Worm (Caenorhabditis elegans) whole organism, L2 larva: ENCODE results near the gene ins-10.

ENCODE experiments used
- C34F6.9 ChIP-seq: fragments of 150-350 bp; optimal IDR thresholded peaks from 2 replicates; lab custom pipeline; 2014; ENCODE audit warnings: missing biosample characterization, missing genetic modification characterization
- F13H6.1 ChIP-seq: sonication (generic microtip); optimal IDR thresholded peaks from 2 replicates; lab custom pipeline; 2016; ENCODE audit warnings: missing genetic modification characterization, missing compliant biosample characterization
- R02D3.7 ChIP-seq: fragments of 150-350 bp; optimal IDR thresholded peaks from 2 replicates; lab custom pipeline; 2014; ENCODE audit warnings: missing biosample characterization, missing genetic modification characterization
- ZK546.5 ChIP-seq: sonication (generic microtip); optimal IDR thresholded peaks from 2 replicates; lab custom pipeline; 2017; ENCODE audit warnings: missing biosample characterization, missing genetic modification characterization
- alr-1 ChIP-seq: fragments of 150-350 bp; optimal IDR thresholded peaks from 2 replicates; lab custom pipeline; 2014; ENCODE audit warnings: missing biosample characterization, missing genetic modification characterization
- ama-1 ChIP-seq: fragments of 150-350 bp; optimal IDR thresholded peaks from 2 replicates; lab custom pipeline; 2018; ENCODE audit warnings: inconsistent platforms
- blmp-1 ChIP-seq: sonication (generic microtip); optimal IDR thresholded peaks from 2 replicates; lab custom pipeline; 2017; ENCODE audit warnings: missing genetic modification characterization, mild to moderate bottlenecking, missing compliant biosample characterization, antibody characterized with exemption, moderate library complexity; ENCODE audit not compliant: insufficient read depth
- ceh-16 ChIP-seq: fragments of 150-350 bp; optimal IDR thresholded peaks from 2 replicates; lab custom pipeline; 2014; ENCODE audit warnings: missing biosample characterization, missing genetic modification characterization
- crh-2 ChIP-seq: sonication (generic microtip); optimal IDR thresholded peaks from 2 replicates; lab custom pipeline; 2017; ENCODE audit warnings: missing biosample characterization, missing genetic modification characterization
- dmd-4 ChIP-seq: sonication (generic microtip); optimal IDR thresholded peaks from 2 replicates; lab custom pipeline; 2017; ENCODE audit warnings: missing biosample characterization, missing genetic modification characterization
- elt-3 ChIP-seq: sonication (generic microtip); optimal IDR thresholded peaks from 2 replicates; lab custom pipeline; 2017; ENCODE audit warnings: missing biosample characterization, missing genetic modification characterization
- fos-1 ChIP-seq: fragments of 150-350 bp; optimal IDR thresholded peaks from 2 replicates; lab custom pipeline; 2014; ENCODE audit warnings: missing biosample characterization, missing genetic modification characterization
- gmeb-1 ChIP-seq: fragments of 150-350 bp; optimal IDR thresholded peaks from 2 replicates; lab custom pipeline; 2014; ENCODE audit warnings: missing biosample characterization, missing genetic modification characterization
- lin-11 ChIP-seq: fragments of 150-350 bp; sonication (generic microtip); optimal IDR thresholded peaks from 2 replicates; lab custom pipeline; 2014; ENCODE audit warnings: missing biosample characterization, missing genetic modification characterization, inconsistent platforms, mixed read lengths
- lin-13 ChIP-seq: fragments of 150-350 bp; optimal IDR thresholded peaks from 2 replicates; lab custom pipeline; 2014; ENCODE audit warnings: missing biosample characterization, missing genetic modification reagents, missing genetic modification characterization
- lin-39 ChIP-seq: fragments of 150-350 bp; optimal IDR thresholded peaks from 2 replicates; lab custom pipeline; 2014; ENCODE audit warnings: missing biosample characterization, missing genetic modification reagents, missing genetic modification characterization
- lsy-2 ChIP-seq, 2 experiments: fragments of 150-350 bp in 1 of 2; sonication (generic microtip) in 1 of 2; optimal IDR thresholded peaks; 2 replicates each; lab custom pipeline; 2014 to 2017; ENCODE audit warnings: missing biosample characterization in 2 of 2, missing genetic modification characterization in 2 of 2
- mab-5 ChIP-seq: fragments of 150-350 bp; optimal IDR thresholded peaks from 2 replicates; lab custom pipeline; 2014; ENCODE audit warnings: missing biosample characterization, missing genetic modification characterization
- mbf-1 ChIP-seq: sonication (generic microtip); optimal IDR thresholded peaks from 2 replicates; lab custom pipeline; 2017; ENCODE audit warnings: missing biosample characterization, missing genetic modification characterization
- mdl-1 ChIP-seq, 2 experiments: fragments of 150-350 bp in 1 of 2; sonication (generic microtip) in 1 of 2; optimal IDR thresholded peaks; 2 replicates each; lab custom pipeline; 2017; ENCODE audit warnings: missing biosample characterization in 2 of 2, missing genetic modification characterization in 2 of 2
- nhr-10 ChIP-seq: sonication (generic microtip); optimal IDR thresholded peaks from 2 replicates; lab custom pipeline; 2017; ENCODE audit warnings: missing biosample characterization, missing genetic modification characterization
- nhr-11 ChIP-seq: fragments of 150-350 bp; optimal IDR thresholded peaks from 2 replicates; lab custom pipeline; 2014; ENCODE audit warnings: missing biosample characterization, missing genetic modification characterization
- nhr-12 ChIP-seq: fragments of 150-350 bp; optimal IDR thresholded peaks from 2 replicates; lab custom pipeline; 2014; ENCODE audit warnings: missing biosample characterization, missing genetic modification characterization
- nhr-129 ChIP-seq: fragments of 150-350 bp; optimal IDR thresholded peaks from 2 replicates; lab custom pipeline; 2014; ENCODE audit warnings: missing biosample characterization, missing genetic modification characterization
- nhr-21 ChIP-seq: fragments of 150-350 bp; optimal IDR thresholded peaks from 2 replicates; lab custom pipeline; 2014; ENCODE audit warnings: missing biosample characterization, missing genetic modification characterization
- nhr-237 ChIP-seq: fragments of 150-350 bp; optimal IDR thresholded peaks from 2 replicates; lab custom pipeline; 2014; ENCODE audit warnings: missing biosample characterization, missing genetic modification characterization
- nhr-25 ChIP-seq: fragments of 150-350 bp; sonication (generic microtip); optimal IDR thresholded peaks from 3 replicates; lab custom pipeline; 2014; ENCODE audit warnings: missing biosample characterization, missing genetic modification characterization
- nhr-77 ChIP-seq: fragments of 150-350 bp; optimal IDR thresholded peaks from 2 replicates; lab custom pipeline; 2014; ENCODE audit warnings: missing biosample characterization, missing genetic modification characterization
- peb-1 ChIP-seq: fragments of 150-350 bp; optimal IDR thresholded peaks from 2 replicates; lab custom pipeline; 2014; ENCODE audit warnings: missing biosample characterization, missing genetic modification characterization
- sem-4 ChIP-seq: fragments of 150-350 bp; optimal IDR thresholded peaks from 2 replicates; lab custom pipeline; 2014; ENCODE audit warnings: missing biosample characterization, missing genetic modification reagents, missing genetic modification characterization
- skn-1 ChIP-seq: sonication (generic microtip); optimal IDR thresholded peaks from 2 replicates; lab custom pipeline; 2017; ENCODE audit warnings: missing biosample characterization, missing genetic modification characterization
- sma-3 ChIP-seq: sonication (generic microtip); optimal IDR thresholded peaks from 2 replicates; lab custom pipeline; 2016; ENCODE audit warnings: missing genetic modification reagents, missing genetic modification characterization, missing compliant biosample characterization
- sma-9 ChIP-seq, 2 experiments: fragments of 150-350 bp in 1 of 2; sonication (generic microtip) in 1 of 2; optimal IDR thresholded peaks; 2 replicates each; lab custom pipeline; 2014 to 2016; ENCODE audit warnings: missing genetic modification characterization in 2 of 2, mild to moderate bottlenecking in 1 of 2, missing biosample characterization in 1 of 2, missing compliant biosample characterization in 1 of 2, missing genetic modification reagents in 1 of 2, moderate library complexity in 1 of 2
- snpc-4 ChIP-seq: fragments of 150-350 bp; optimal IDR thresholded peaks from 2 replicates; lab custom pipeline; 2014; ENCODE audit warnings: missing biosample characterization, missing genetic modification characterization
- unc-39 ChIP-seq: fragments of 150-350 bp; optimal IDR thresholded peaks from 2 replicates; lab custom pipeline; 2014; ENCODE audit warnings: missing biosample characterization, missing genetic modification characterization
- unc-55 ChIP-seq: fragments of 150-350 bp; sonication (generic microtip); optimal IDR thresholded peaks from 3 replicates; lab custom pipeline; 2014; ENCODE audit warnings: missing biosample characterization, missing genetic modification reagents, missing genetic modification characterization
- zag-1 ChIP-seq: fragments of 150-350 bp; optimal IDR thresholded peaks from 2 replicates; lab custom pipeline; 2014; ENCODE audit warnings: missing biosample characterization, missing genetic modification characterization
- ztf-1 ChIP-seq: fragments of 200-800 bp; sonication (Bioruptor generic); conservative IDR thresholded peaks from 2 replicates; pipeline ENCODE4 v1.3.6; 2022; ENCODE audit warnings: missing genetic modification characterization, missing compliant biosample characterization
- ztf-11 ChIP-seq: sonication (generic microtip); optimal IDR thresholded peaks from 2 replicates; lab custom pipeline; 2017; ENCODE audit warnings: missing biosample characterization, missing genetic modification characterization
- ztf-4 ChIP-seq: fragments of 150-350 bp; optimal IDR thresholded peaks from 2 replicates; lab custom pipeline; 2014; ENCODE audit warnings: missing biosample characterization, missing genetic modification characterization

The ins-10 gene

DNA sequence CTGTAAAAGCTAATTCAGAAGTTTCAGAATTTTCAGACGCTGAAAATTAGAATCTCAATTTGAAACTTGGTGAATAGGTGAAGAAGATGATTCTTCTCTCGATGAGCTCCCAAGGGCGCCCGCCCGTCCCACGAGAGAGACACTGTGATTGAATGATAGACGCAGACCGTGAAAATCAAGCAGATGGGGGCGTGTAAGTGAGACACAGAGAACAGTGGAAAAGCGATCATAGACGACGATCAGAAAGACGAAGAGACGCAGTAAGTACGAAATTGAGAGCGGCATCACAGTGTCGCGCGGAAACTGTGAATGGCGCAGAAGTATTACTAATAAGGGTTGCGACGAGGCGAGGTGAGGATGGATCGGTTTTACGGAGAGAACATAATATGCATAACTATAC lies 31.3 kb upstream of the ins-10 start:
- peak; percentile 21 for TF ChIP-seq F13H6.1 (tag; lab: Kevin White, UChicago)
- TF ChIP-seq fos-1 = peak; percentile 28
- no peak for TF ChIP-seq alr-1 (tag; lab: Kevin White, UChicago)
- no peak for TF ChIP-seq mdl-1 (tag; optimal IDR thresholded peaks at IDR 0.05; lab: Kevin White, UChicago)
- TF ChIP-seq sma-9 (GFP tag; optimal IDR thresholded peaks at IDR 0.05; lab: Kevin White, UChicago) = peak; percentile 19
- TF ChIP-seq sma-9 (tag; optimal IDR thresholded peaks at IDR 0.05; lab: Kevin White, UChicago) = no peak
- peak; percentile 25 for TF ChIP-seq nhr-129 (tag; lab: Kevin White, UChicago)
- TF ChIP-seq lin-39 = no peak
- no peak for TF ChIP-seq unc-39 (tag; lab: Kevin White, UChicago)
- TF ChIP-seq ztf-11 (tag; lab: Kevin White, UChicago) = no peak
- TF ChIP-seq elt-3 (tag; lab: Kevin White, UChicago) = no peak
- no peak for TF ChIP-seq nhr-77 (tag; lab: Kevin White, UChicago)
- no peak for TF ChIP-seq snpc-4 (tag; lab: Kevin White, UChicago)
- no peak for TF ChIP-seq nhr-12

DNA sequence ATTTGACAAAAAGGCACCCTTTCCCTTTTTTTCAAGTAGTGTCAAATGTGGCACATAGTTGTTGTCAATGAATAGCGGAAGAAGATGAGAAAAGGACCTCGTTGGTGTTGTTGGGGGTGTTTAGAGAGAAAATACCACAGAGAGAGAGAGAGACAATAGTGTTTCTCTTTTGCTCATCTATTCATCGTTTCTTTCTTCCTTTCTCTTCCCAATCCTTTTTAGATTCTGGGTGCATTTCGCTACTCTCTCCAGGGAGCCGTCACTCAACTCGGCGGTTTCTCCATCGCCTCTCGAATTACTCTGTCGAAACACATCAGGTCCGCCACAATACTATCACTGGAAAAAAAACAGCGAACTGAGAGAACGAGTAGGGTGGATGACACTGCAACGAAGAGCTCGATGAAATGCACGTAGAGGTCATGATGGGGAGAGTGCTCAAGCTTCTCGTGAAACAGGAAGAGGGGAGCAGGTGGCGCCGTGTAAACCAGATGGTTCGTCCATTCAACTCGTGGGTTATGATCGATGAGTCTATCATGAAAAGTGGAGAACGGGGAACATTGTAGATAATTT lies 30.1 kb upstream of the ins-10 start:
- TF ChIP-seq nhr-21 (tag; lab: Kevin White, UChicago) (no peak), sem-4 (no peak), ztf-4 (tag; lab: Kevin White, UChicago) (no peak), F13H6.1 (tag; lab: Kevin White, UChicago) (peak; percentile 34), nhr-77 (tag; lab: Kevin White, UChicago) (no peak), nhr-129 (tag; lab: Kevin White, UChicago) (peak; percentile 76), sma-9 (GFP tag; optimal IDR thresholded peaks at IDR 0.05; lab: Kevin White, UChicago) (peak; percentile 1), sma-9 (tag; optimal IDR thresholded peaks at IDR 0.05; lab: Kevin White, UChicago) (no peak), crh-2 (tag; lab: Kevin White, UChicago) (no peak), ZK546.5 (tag; lab: Kevin White, UChicago) (no peak), lin-11 (no peak), skn-1 (tag; lab: Kevin White, UChicago) (no peak), mbf-1 (tag; lab: Kevin White, UChicago) (no peak), mdl-1 (tag; optimal IDR thresholded peaks at IDR 0.05; lab: Kevin White, UChicago) (no peak), R02D3.7 (no peak), lin-39 (no peak), lsy-2 (tag; optimal IDR thresholded peaks at IDR 0.05; lab: Kevin White, UChicago) (peak in 1 of 2 experiments; percentile 23), gmeb-1 (tag; lab: Kevin White, UChicago) (no peak), ceh-16 (tag; lab: Kevin White, UChicago) (no peak), zag-1 (tag; lab: Kevin White, UChicago) (peak; percentile 17), unc-55 (GFP tag; lab: Kevin White, UChicago) (peak; percentile 68), sma-3 (GFP tag; lab: Kevin White, UChicago) (no peak), lin-13 (GFP tag; lab: Kevin White, UChicago) (no peak), ztf-1 (no peak), nhr-11 (tag; lab: Kevin White, UChicago) (no peak), nhr-10 (tag; lab: Kevin White, UChicago) (no peak)

DNA sequence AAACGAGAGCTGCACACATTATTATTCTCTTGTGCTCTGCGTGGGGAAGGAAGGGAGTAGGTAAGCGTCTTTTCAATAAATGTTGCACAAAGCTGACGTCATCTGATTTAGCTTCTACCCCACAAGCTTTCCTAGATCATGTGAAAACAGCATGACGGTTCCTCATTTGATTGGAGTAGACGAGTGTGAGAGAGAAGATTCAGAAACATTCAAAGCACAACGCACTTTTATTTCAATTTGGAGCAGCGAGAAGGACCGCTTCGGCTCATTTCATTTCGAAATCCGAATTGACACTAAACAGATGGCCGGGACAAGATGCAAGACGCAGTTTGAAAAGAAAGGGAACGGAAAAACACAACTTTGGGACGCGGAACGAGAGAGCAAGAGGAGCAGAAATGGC lies 29.4 kb upstream of the ins-10 start:
- TF ChIP-seq ztf-11 (tag; lab: Kevin White, UChicago) = no peak
- peak; percentile 30 for TF ChIP-seq nhr-129 (tag; lab: Kevin White, UChicago)
- peak; percentile 72 for TF ChIP-seq sem-4
- TF ChIP-seq fos-1 = no peak
- peak; percentile 56 for TF ChIP-seq C34F6.9 (tag; lab: Kevin White, UChicago)
- peak; percentile 30 for TF ChIP-seq sma-9 (GFP tag; optimal IDR thresholded peaks at IDR 0.05; lab: Kevin White, UChicago)
- TF ChIP-seq sma-9 (tag; optimal IDR thresholded peaks at IDR 0.05; lab: Kevin White, UChicago) = no peak
- TF ChIP-seq unc-55 (GFP tag; lab: Kevin White, UChicago) = peak; percentile 5
- peak in 1 of 2 experiments; percentile 16 for TF ChIP-seq lsy-2 (tag; optimal IDR thresholded peaks at IDR 0.05; lab: Kevin White, UChicago)
- TF ChIP-seq, all 48 proteins: peak for 6

DNA sequence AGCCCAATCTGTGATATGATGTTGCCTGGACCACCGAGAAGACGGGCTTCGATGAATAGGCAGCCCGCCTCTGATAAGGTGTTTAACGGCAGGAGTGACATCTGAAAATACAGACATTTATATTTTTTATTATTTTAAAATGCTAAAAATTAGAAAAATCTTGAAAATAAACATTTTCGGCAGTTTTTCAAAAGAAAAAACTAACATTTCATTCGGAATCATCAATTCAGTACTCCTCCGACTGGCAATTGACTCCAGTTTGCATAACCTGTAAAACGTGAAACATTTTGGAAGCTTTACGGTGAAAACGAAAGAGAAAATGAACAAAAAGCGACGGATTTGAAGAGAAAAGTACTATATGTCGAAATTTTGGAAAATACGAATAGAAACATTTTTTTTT lies 27.9 kb upstream of the ins-10 start, which contains the start of gene ric-7:
Gene ric-7 (minus strand): TSS at position 101 of the 400 bp plus-strand sequence.
- TF ChIP-seq nhr-237 (tag; lab: Kevin White, UChicago) = no peak
- TF ChIP-seq sma-3 (GFP tag; lab: Kevin White, UChicago) = no peak
- no peak for TF ChIP-seq elt-3 (tag; lab: Kevin White, UChicago)
- TF ChIP-seq nhr-77 (tag; lab: Kevin White, UChicago) = no peak
- TF ChIP-seq dmd-4 (tag; lab: Kevin White, UChicago) = no peak
- TF ChIP-seq fos-1 = no peak
- no peak for TF ChIP-seq gmeb-1 (tag; lab: Kevin White, UChicago)
- TF ChIP-seq nhr-25 (tag; lab: Kevin White, UChicago) = no peak
- no peak for TF ChIP-seq blmp-1 (tag; lab: Kevin White, UChicago)
- no peak for TF ChIP-seq nhr-21 (tag; lab: Kevin White, UChicago)
- no peak for TF ChIP-seq mab-5 (tag; lab: Kevin White, UChicago)
- TF ChIP-seq peb-1 (tag; lab: Kevin White, UChicago) = no peak
- no peak for TF ChIP-seq sma-9 (GFP tag; optimal IDR thresholded peaks at IDR 0.05; lab: Kevin White, UChicago)
- no peak for TF ChIP-seq sma-9 (tag; optimal IDR thresholded peaks at IDR 0.05; lab: Kevin White, UChicago)
- no peak for TF ChIP-seq lsy-2 (tag; optimal IDR thresholded peaks at IDR 0.05; lab: Kevin White, UChicago)
- TF ChIP-seq unc-39 (tag; lab: Kevin White, UChicago) = no peak
- no peak for TF ChIP-seq ama-1 (lab: Kevin White, UChicago)
- TF ChIP-seq lin-39 = no peak
- TF ChIP-seq C34F6.9 (tag; lab: Kevin White, UChicago) = no peak
- TF ChIP-seq ZK546.5 (tag; lab: Kevin White, UChicago) = no peak
